Worm (Caenorhabditis elegans): ENCODE measurements around the gene enee-1.
A peak's percentile ranks its signal among the peaks of the same experiment; 100 is the strongest.

The enee-1 gene

DNA sequence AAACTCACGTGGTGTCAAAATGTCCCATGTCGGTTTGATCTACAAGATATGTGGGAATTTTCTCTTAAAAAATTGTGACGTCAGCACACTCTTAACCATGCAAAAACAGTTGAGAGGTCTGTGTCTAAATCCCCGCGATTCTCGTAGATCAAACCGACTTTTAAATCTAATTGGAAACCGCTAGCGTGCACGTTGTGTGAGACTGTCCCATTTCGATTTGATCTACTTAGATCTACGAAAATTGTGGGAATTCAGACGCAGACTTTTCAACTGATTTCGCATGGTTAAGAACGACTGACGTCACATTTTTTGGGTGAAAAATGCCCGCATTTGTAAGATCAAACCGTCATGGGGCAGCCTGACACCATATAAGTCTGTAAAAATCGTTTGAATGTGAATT is 33.4 kb downstream of the enee-1 start:
- no peak for TF ChIP-seq ztf-16 (tag; optimal IDR thresholded peaks at IDR 0.05)
- no peak for TF ChIP-seq nhr-11 (tag; optimal IDR thresholded peaks at IDR 0.05)
- no peak for TF ChIP-seq pros-1 (tag; optimal IDR thresholded peaks at IDR 0.05)
- TF ChIP-seq eyg-1 (tag; optimal IDR thresholded peaks at IDR 0.05) = no peak
- no peak for TF ChIP-seq fkh-6 (tag; optimal IDR thresholded peaks at IDR 0.05)
- no peak for TF ChIP-seq hlh-8 (tag; optimal IDR thresholded peaks at IDR 0.05)
- no peak for TF ChIP-seq sdc-2 (tag; optimal IDR thresholded peaks at IDR 0.05)
- no peak for TF ChIP-seq ceh-2 (tag; optimal IDR thresholded peaks at IDR 0.05)
- no peak for TF ChIP-seq zip-5 (tag; optimal IDR thresholded peaks at IDR 0.05)

ce11 chrII:60049-60448 is 35.6 kb downstream of the enee-1 start:
- no peak for TF ChIP-seq ceh-22 (tag; optimal IDR thresholded peaks at IDR 0.05)
- no peak for TF ChIP-seq unc-3 (GFP tag; conservative IDR thresholded peaks at IDR 0.05)
- no peak for TF ChIP-seq unc-3 (tag; optimal IDR thresholded peaks at IDR 0.05)
- no peak for TF ChIP-seq ceh-34 (tag; optimal IDR thresholded peaks at IDR 0.05)
- no peak for TF ChIP-seq dmd-4 (tag; optimal IDR thresholded peaks at IDR 0.05; ENCODE audit: borderline replicate concordance)
- no peak for TF ChIP-seq fkh-10 (GFP tag; optimal IDR thresholded peaks at IDR 0.05)
- TF ChIP-seq rnt-1 (tag; optimal IDR thresholded peaks at IDR 0.05) = no peak
- no peak for TF ChIP-seq che-1 (tag; optimal IDR thresholded peaks at IDR 0.05)
- no peak for TF ChIP-seq sox-2 (GFP tag; IDR thresholded peaks at IDR 0.05)
- no peak for TF ChIP-seq nhr-11 (tag; optimal IDR thresholded peaks at IDR 0.05)

DNA sequence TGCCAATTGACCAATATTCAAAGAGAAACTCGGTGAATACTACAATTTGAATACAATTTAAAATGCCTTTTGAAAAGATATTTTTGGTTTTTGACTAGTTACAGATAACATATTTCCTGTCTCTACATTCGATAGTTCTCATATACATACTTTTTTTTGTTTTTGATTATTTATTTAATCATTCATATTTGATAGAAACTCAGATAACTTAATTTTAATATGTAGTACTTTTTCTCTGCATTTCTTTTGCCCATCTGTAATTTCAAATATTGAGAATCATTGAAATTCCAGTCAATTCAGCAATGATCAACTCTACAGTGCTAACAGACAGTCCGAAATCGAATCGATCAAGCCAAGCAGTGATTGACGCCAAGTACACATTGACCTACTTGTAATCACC is 36.5 kb downstream of the enee-1 start, which contains the start of gene C23H3.2:
Gene C23H3.2 (plus strand): TSS at position 301 of the 400 bp plus-strand sequence.
- no peak for TF ChIP-seq ttx-3 (tag; optimal IDR thresholded peaks at IDR 0.05)
- TF ChIP-seq tbx-7 (tag; optimal IDR thresholded peaks at IDR 0.05) = no peak
- no peak for TF ChIP-seq zip-5 (tag; optimal IDR thresholded peaks at IDR 0.05)
- no peak for TF ChIP-seq ets-4 (tag; optimal IDR thresholded peaks at IDR 0.05)
- TF ChIP-seq K09A11.1 (tag; optimal IDR thresholded peaks at IDR 0.05; ENCODE audit: insufficient read depth) = no peak
- no peak for TF ChIP-seq ztf-16 (tag; optimal IDR thresholded peaks at IDR 0.05)
- no peak for TF ChIP-seq ceh-24 (tag; optimal IDR thresholded peaks at IDR 0.05)
- no peak for TF ChIP-seq ceh-22 (tag; optimal IDR thresholded peaks at IDR 0.05)
- TF ChIP-seq ahr-1 (tag; optimal IDR thresholded peaks at IDR 0.05) = no peak

- TF ChIP-seq ceh-6 (GFP tag; optimal IDR thresholded peaks at IDR 0.05) (no peak), nhr-232 (tag; optimal IDR thresholded peaks at IDR 0.05) (no peak), zip-5 (tag; optimal IDR thresholded peaks at IDR 0.05) (no peak), tbx-7 (tag; optimal IDR thresholded peaks at IDR 0.05) (no peak), pqm-1 (tag; optimal IDR thresholded peaks at IDR 0.05) (no peak), unc-55 (GFP tag; optimal IDR thresholded peaks at IDR 0.05) (no peak), lim-6 (tag; optimal IDR thresholded peaks at IDR 0.05) (no peak), sox-4 (tag; optimal IDR thresholded peaks at IDR 0.05) (no peak), pha-2 (tag; optimal IDR thresholded peaks at IDR 0.05) (no peak), ceh-14 (tag; optimal IDR thresholded peaks at IDR 0.05) (no peak), eyg-1 (tag; optimal IDR thresholded peaks at IDR 0.05) (no peak), ceh-18 (tag; optimal IDR thresholded peaks at IDR 0.05) (no peak), npax-4 (tag; optimal IDR thresholded peaks at IDR 0.05) (no peak), ceh-22 (tag; optimal IDR thresholded peaks at IDR 0.05) (no peak), mec-3 (tag; optimal IDR thresholded peaks at IDR 0.05; ENCODE audit: borderline replicate concordance) (no peak), pha-4 (tag; optimal IDR thresholded peaks at IDR 0.05) (no peak)
These were observed 41.0 kb downstream of the enee-1 start for ce11 chrII:65484-65883.

ce11 chrII:66322-66721 is 41.9 kb downstream of the enee-1 start:
- TF ChIP-seq pha-2 (tag; optimal IDR thresholded peaks at IDR 0.05) (peak; percentile 1), hlh-13 (GFP tag; optimal IDR thresholded peaks at IDR 0.05) (no peak), ceh-31 (tag; optimal IDR thresholded peaks at IDR 0.05) (peak; percentile 79), unc-3 (GFP tag; conservative IDR thresholded peaks at IDR 0.05) (no peak), unc-3 (tag; optimal IDR thresholded peaks at IDR 0.05) (no peak), unc-55 (GFP tag; optimal IDR thresholded peaks at IDR 0.05) (peak; percentile 69), fkh-6 (tag; optimal IDR thresholded peaks at IDR 0.05) (no peak), ahr-1 (tag; optimal IDR thresholded peaks at IDR 0.05) (no peak), ceh-22 (tag; optimal IDR thresholded peaks at IDR 0.05) (no peak), ztf-16 (tag; optimal IDR thresholded peaks at IDR 0.05) (no peak), C08G9.2 (tag; optimal IDR thresholded peaks at IDR 0.05) (no peak), T23F11.4 (GFP tag; optimal IDR thresholded peaks at IDR 0.05) (no peak), npax-4 (tag; optimal IDR thresholded peaks at IDR 0.05) (no peak), ama-1 (optimal IDR thresholded peaks at IDR 0.05) (no peak), pag-3 (tag; optimal IDR thresholded peaks at IDR 0.05; ENCODE audit: borderline replicate concordance) (no peak), ceh-19 (GFP tag; optimal IDR thresholded peaks at IDR 0.05) (no peak), unc-42 (tag; optimal IDR thresholded peaks at IDR 0.05) (peak; percentile 13), ttx-3 (tag; optimal IDR thresholded peaks at IDR 0.05) (no peak), lin-11 (tag; optimal IDR thresholded peaks at IDR 0.05) (no peak), ref-2 (tag; optimal IDR thresholded peaks at IDR 0.05) (peak; percentile 92)

All from whole organism, late embryonic.